Fruit fly (Drosophila melanogaster): ENCODE measurements around the gene beat-VII.

DNA sequence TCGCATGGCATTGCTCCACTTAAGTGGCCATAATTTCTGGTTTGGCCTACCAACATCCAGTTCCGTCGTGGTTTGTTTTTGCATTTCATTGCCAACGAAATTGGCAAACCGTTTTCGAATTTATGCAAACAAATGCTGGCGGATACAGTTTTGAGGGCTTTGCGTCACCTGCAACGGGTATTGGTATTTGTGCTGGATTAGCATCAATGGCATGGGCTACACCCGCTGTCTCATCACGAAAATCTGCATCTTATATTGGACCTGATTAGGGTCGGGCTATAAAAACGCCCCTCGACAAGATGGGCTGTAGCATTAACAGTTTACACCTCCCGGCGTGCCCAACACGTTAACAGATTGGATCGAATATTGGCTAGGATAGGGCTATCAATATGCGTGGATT is 25.6 kb downstream of the beat-VII start, which contains the start of gene Tb:
- TF ChIP-seq cic (GFP tag; optimal IDR thresholded peaks at IDR 0.05) (no peak), CG1620 (GFP tag; optimal IDR thresholded peaks at IDR 0.05) (no peak), CG14711 (tag; optimal IDR thresholded peaks at IDR 0.05) (no peak), cnc (optimal IDR thresholded peaks at IDR 0.05) (no peak), ovo (GFP tag; optimal IDR thresholded peaks at IDR 0.05) (no peak)

Measured in whole organism, adult.